ENCODE assay signal across 3 fruit fly cellular contexts in the genomic region with DNA sequence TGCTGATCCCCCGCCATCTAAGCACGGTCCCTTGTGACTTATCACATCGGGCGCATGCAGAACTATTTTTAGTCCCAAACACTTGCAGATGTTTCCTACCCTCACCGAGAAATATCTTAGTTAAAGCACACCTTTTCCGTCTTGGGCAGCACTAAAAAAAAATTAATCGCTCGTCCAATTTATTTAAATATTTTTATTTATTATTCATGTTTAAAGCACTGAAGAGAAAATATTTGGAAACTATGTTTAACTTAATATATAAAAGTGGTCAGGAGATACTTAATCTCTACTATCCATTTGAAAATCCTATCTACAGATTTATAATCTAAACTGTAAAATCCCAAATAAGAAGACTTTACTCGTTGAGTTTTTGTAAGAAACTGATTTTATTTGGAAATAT.
TF ChIP-seq lines count a peak whose summit lies in the region.

No protein-coding gene starts in this region.

- no peak for TF ChIP-seq CTCF in whole organism, embryonic (GFP tag; optimal IDR thresholded peaks at IDR 0.05; lab: Kevin White, UChicago)

TF ChIP-seq in whole organism, embryonic, 481 proteins besides CTCF, POLR2A, EP300 and RAD21 (continues in another document):
- TF ChIP-seq MESR4 (GFP tag; optimal IDR thresholded peaks at IDR 0.05; lab: Kevin White, UChicago) (no peak), CG2678 (tag; optimal IDR thresholded peaks at IDR 0.05; lab: Kevin White, UChicago) (no peak), ATbp (GFP tag; optimal IDR thresholded peaks at IDR 0.05; lab: Kevin White, UChicago) (peak; percentile 10), onecut (GFP tag; IDR thresholded peaks at IDR 0.05; lab: Robert Waterston, UW) (no peak), ind (GFP tag; optimal IDR thresholded peaks at IDR 0.05; lab: Kevin White, UChicago) (peak; percentile 23), HLH3B (GFP tag; IDR thresholded peaks at IDR 0.05; lab: Robert Waterston, UW) (no peak; the same call in 1 of the 2 replicates), CG30403 (GFP tag; optimal IDR thresholded peaks at IDR 0.05; lab: Kevin White, UChicago) (peak; percentile 3), CHES-1-like (GFP tag; optimal IDR thresholded peaks at IDR 0.05; lab: Kevin White, UChicago) (no peak), grau (tag; optimal IDR thresholded peaks at IDR 0.05; lab: Kevin White, UChicago) (peak; percentile 49), CG17612 (GFP tag; IDR thresholded peaks at IDR 0.05; lab: Robert Waterston, UW) (no peak), fd96Cb (tag; optimal IDR thresholded peaks at IDR 0.05; lab: Kevin White, UChicago) (no peak), CG3407 (GFP tag; optimal IDR thresholded peaks at IDR 0.05; lab: Kevin White, UChicago) (peak; percentile 4), p53 (GFP tag; optimal IDR thresholded peaks at IDR 0.05; lab: Kevin White, UChicago) (no peak), Xrp1 (GFP tag; IDR thresholded peaks at IDR 0.05; lab: Robert Waterston, UW) (peak; percentile 71), CG8924 (tag; optimal IDR thresholded peaks at IDR 0.05; lab: Kevin White, UChicago) (peak; percentile 49), CG14860 (GFP tag; IDR thresholded peaks at IDR 0.05; lab: Robert Waterston, UW; ENCODE audit: partially characterized antibody) (no peak), Oli (tag; optimal IDR thresholded peaks at IDR 0.05; lab: Kevin White, UChicago) (peak; percentile 33), sens (GFP tag; lab: Kevin White, UChicago) (peak; percentile 71), CG18262 (tag; optimal IDR thresholded peaks at IDR 0.05; lab: Kevin White, UChicago) (peak; percentile 75), cato (GFP tag; optimal IDR thresholded peaks at IDR 0.05; lab: Kevin White, UChicago; ENCODE audit: borderline replicate concordance) (peak; percentile 1), CG17829 (tag; optimal IDR thresholded peaks at IDR 0.05; lab: Kevin White, UChicago) (peak; percentile 62), CG16863 (GFP tag; optimal IDR thresholded peaks at IDR 0.05; lab: Kevin White, UChicago) (no peak), lab (GFP tag; optimal IDR thresholded peaks at IDR 0.05; lab: Kevin White, UChicago) (peak; percentile 23), fru (optimal IDR thresholded peaks at IDR 0.05; lab: Kevin White, UChicago) (no peak), croc (GFP tag; conservative IDR thresholded peaks at IDR 0.05; lab: Robert Waterston, UW) (peak; percentile 19; the same call in 1 of the 3 replicates), ssp (GFP tag; IDR thresholded peaks at IDR 0.05; lab: Robert Waterston, UW) (peak; percentile 27; the same call in 1 of the 2 replicates), prd (optimal IDR thresholded peaks at IDR 0.05; lab: Kevin White, UChicago) (no peak), prd (GFP tag; IDR thresholded peaks at IDR 0.05; lab: Robert Waterston, UW) (no peak)

TF ChIP-seq in whole organism, prepupa, 60 proteins besides CTCF, POLR2A, EP300 and RAD21:
- TF ChIP-seq OdsH (GFP tag; optimal IDR thresholded peaks at IDR 0.05; lab: Kevin White, UChicago) (peak; percentile 7), Ets96B (tag; optimal IDR thresholded peaks at IDR 0.05; lab: Kevin White, UChicago) (peak; percentile 18), CG32006 (GFP tag; optimal IDR thresholded peaks at IDR 0.05; lab: Kevin White, UChicago) (peak; percentile 25), Eip78C (GFP tag; lab: Kevin White, UChicago) (peak; percentile 47), CG34406 (GFP tag; optimal IDR thresholded peaks at IDR 0.05; lab: Kevin White, UChicago) (no peak), CG3032 (tag; optimal IDR thresholded peaks at IDR 0.05; lab: Kevin White, UChicago) (peak; percentile 31), spab (GFP tag; optimal IDR thresholded peaks at IDR 0.05; lab: Kevin White, UChicago) (no peak)

TF ChIP-seq in whole organism, pupa, 21 proteins besides CTCF, POLR2A, EP300 and RAD21:
- TF ChIP-seq fd96Ca (GFP tag; IDR thresholded peaks at IDR 0.05; lab: Robert Waterston, UW) (no peak), CG15710 (tag; optimal IDR thresholded peaks at IDR 0.05; lab: Kevin White, UChicago) (peak; percentile 22), EcR (GFP tag; optimal IDR thresholded peaks at IDR 0.05; lab: Kevin White, UChicago) (no peak), CG34367 (tag; optimal IDR thresholded peaks at IDR 0.05; lab: Kevin White, UChicago) (no peak), D1 (tag; optimal IDR thresholded peaks at IDR 0.05; lab: Kevin White, UChicago) (no peak), CG10348 (GFP tag; IDR thresholded peaks at IDR 0.05; lab: Robert Waterston, UW) (no peak), Pif1A (GFP tag; optimal IDR thresholded peaks at IDR 0.05; lab: Kevin White, UChicago) (no peak), CG4496 (GFP tag; IDR thresholded peaks at IDR 0.05; lab: Robert Waterston, UW) (peak; percentile 9; the same call in 1 of the 3 replicates), CG32121 (GFP tag; IDR thresholded peaks at IDR 0.05; lab: Robert Waterston, UW) (no peak), gl (tag; optimal IDR thresholded peaks at IDR 0.05; lab: Kevin White, UChicago) (no peak), CG12605 (GFP tag; IDR thresholded peaks at IDR 0.05; lab: Robert Waterston, UW) (no peak), CG17806 (tag; optimal IDR thresholded peaks at IDR 0.05; lab: Kevin White, UChicago) (no peak), CG8159 (tag; optimal IDR thresholded peaks at IDR 0.05; lab: Kevin White, UChicago) (no peak), Ets98B (GFP tag; IDR thresholded peaks at IDR 0.05; lab: Robert Waterston, UW) (no peak), rn (GFP tag; IDR thresholded peaks at IDR 0.05; lab: Robert Waterston, UW) (no peak)
